Worm (Caenorhabditis elegans) whole organism, mixed stage, embryonic: ENCODE data around the gene pat-9.
A peak's percentile ranks its signal among the peaks of the same experiment; 100 is the strongest.

Source experiments
- bed-3 ChIP-seq: fragments of 200-800 bp; sonication (Bioruptor generic); optimal IDR thresholded peaks from 3 replicates; lab custom pipeline; 2018; ENCODE audit warnings: mild to moderate bottlenecking, missing genetic modification characterization, moderate library complexity, missing compliant biosample characterization
- blmp-1 ChIP-seq: fragments of 150-350 bp; optimal IDR thresholded peaks from 2 replicates; lab custom pipeline; 2014; ENCODE audit warnings: missing biosample characterization, missing genetic modification characterization
- ceh-39 ChIP-seq: fragments of 150-350 bp; optimal IDR thresholded peaks from 2 replicates; lab custom pipeline; 2014; ENCODE audit warnings: missing biosample characterization, missing genetic modification characterization
- ceh-43 ChIP-seq: fragments of 200-800 bp; sonication (Bioruptor generic); optimal IDR thresholded peaks from 2 replicates; lab custom pipeline; 2018; ENCODE audit warnings: mild to moderate bottlenecking, missing genetic modification characterization, moderate library complexity, missing compliant biosample characterization
- ceh-83 ChIP-seq: fragments of 200-800 bp; sonication (Bioruptor generic); optimal IDR thresholded peaks from 2 replicates; lab custom pipeline; 2018; ENCODE audit warnings: mild to moderate bottlenecking, missing genetic modification characterization, missing compliant biosample characterization
- ces-1 ChIP-seq: fragments of 150-350 bp; optimal IDR thresholded peaks from 2 replicates; lab custom pipeline; 2014; ENCODE audit warnings: missing biosample characterization, missing genetic modification reagents, missing genetic modification characterization
- cnd-1 ChIP-seq: fragments of 200-800 bp; sonication (Bioruptor generic); optimal IDR thresholded peaks from 2 replicates; lab custom pipeline; 2018; ENCODE audit warnings: mild to moderate bottlenecking, missing genetic modification characterization, missing compliant biosample characterization
- drap-1 ChIP-seq: fragments of 200-800 bp; sonication (Bioruptor generic); optimal IDR thresholded peaks from 3 replicates; lab custom pipeline; 2018; ENCODE audit warnings: mild to moderate bottlenecking, missing genetic modification characterization, missing compliant biosample characterization
- elt-1 ChIP-seq: sonication (generic microtip); optimal IDR thresholded peaks from 2 replicates; lab custom pipeline; 2017; ENCODE audit warnings: missing genetic modification characterization, mild to moderate bottlenecking, missing compliant biosample characterization, antibody characterized with exemption, moderate library complexity, borderline replicate concordance; ENCODE audit not compliant: insufficient read depth
- elt-3 ChIP-seq: fragments of 150-350 bp; optimal IDR thresholded peaks from 2 replicates; lab custom pipeline; 2014; ENCODE audit warnings: missing biosample characterization, missing genetic modification characterization
- flh-1 ChIP-seq: fragments of 200-800 bp; sonication (Bioruptor generic); optimal IDR thresholded peaks from 2 replicates; lab custom pipeline; 2018; ENCODE audit warnings: mild to moderate bottlenecking, missing genetic modification characterization, moderate library complexity, missing compliant biosample characterization
- ham-2 ChIP-seq: fragments of 200-800 bp; sonication (Bioruptor generic); optimal IDR thresholded peaks from 2 replicates; lab custom pipeline; 2018; ENCODE audit warnings: mild to moderate bottlenecking, missing genetic modification characterization, missing compliant biosample characterization
- hlh-1 ChIP-seq: fragments of 150-350 bp; optimal IDR thresholded peaks from 2 replicates; lab custom pipeline; 2014; ENCODE audit warnings: missing biosample characterization, missing genetic modification reagents, missing genetic modification characterization
- lin-32 ChIP-seq: fragments of 200-800 bp; sonication (Bioruptor generic); optimal IDR thresholded peaks from 2 replicates; lab custom pipeline; 2018; ENCODE audit warnings: mild to moderate bottlenecking, missing genetic modification characterization, missing compliant biosample characterization
- lsy-2 ChIP-seq: fragments of 150-350 bp; optimal IDR thresholded peaks from 2 replicates; lab custom pipeline; 2014; ENCODE audit warnings: missing biosample characterization, missing genetic modification characterization
- mab-5 ChIP-seq: fragments of 150-350 bp; optimal IDR thresholded peaks from 2 replicates; lab custom pipeline; 2014; ENCODE audit warnings: missing biosample characterization, missing genetic modification characterization
- mep-1 ChIP-seq: fragments of 150-350 bp; optimal IDR thresholded peaks from 2 replicates; lab custom pipeline; 2017; ENCODE audit warnings: missing biosample characterization, missing genetic modification reagents, missing genetic modification characterization, inconsistent platforms
- mls-2 ChIP-seq: sonication (generic microtip); optimal IDR thresholded peaks from 2 replicates; lab custom pipeline; 2016; ENCODE audit warnings: mild to moderate bottlenecking, missing genetic modification characterization, moderate library complexity, missing compliant biosample characterization
- nhr-12 ChIP-seq: fragments of 150-350 bp; optimal IDR thresholded peaks from 2 replicates; lab custom pipeline; 2014; ENCODE audit warnings: missing biosample characterization, missing genetic modification characterization
- nhr-2 ChIP-seq: fragments of 150-350 bp; optimal IDR thresholded peaks from 2 replicates; lab custom pipeline; 2014; ENCODE audit warnings: missing biosample characterization, missing genetic modification characterization
- nhr-237 ChIP-seq: fragments of 150-350 bp; optimal IDR thresholded peaks from 2 replicates; lab custom pipeline; 2014; ENCODE audit warnings: missing biosample characterization, missing genetic modification characterization
- nhr-28 ChIP-seq: fragments of 150-350 bp; optimal IDR thresholded peaks from 2 replicates; lab custom pipeline; 2014; ENCODE audit warnings: missing biosample characterization, missing genetic modification characterization
- nhr-76 ChIP-seq: sonication (generic microtip); optimal IDR thresholded peaks from 2 replicates; lab custom pipeline; 2017; ENCODE audit warnings: missing biosample characterization, missing genetic modification characterization
- pha-4 ChIP-seq: fragments of 150-350 bp; optimal IDR thresholded peaks from 2 replicates; lab custom pipeline; 2018; ENCODE audit warnings: missing biosample characterization, missing genetic modification reagents, missing genetic modification characterization
- sem-2 ChIP-seq: fragments of 200-800 bp; sonication (Bioruptor generic); optimal IDR thresholded peaks from 2 replicates; lab custom pipeline; 2018; ENCODE audit warnings: mild to moderate bottlenecking, missing genetic modification characterization, missing compliant biosample characterization
- snpc-4 ChIP-seq: fragments of 150-350 bp; optimal IDR thresholded peaks from 2 replicates; lab custom pipeline; 2014; ENCODE audit warnings: missing biosample characterization, missing genetic modification characterization
- sptf-1 ChIP-seq: sonication (generic microtip); optimal IDR thresholded peaks from 2 replicates; lab custom pipeline; 2017; ENCODE audit warnings: mild to moderate bottlenecking, missing genetic modification characterization, moderate library complexity, missing compliant biosample characterization
- tbx-8 ChIP-seq: fragments of 200-800 bp; sonication (Bioruptor generic); optimal IDR thresholded peaks from 2 replicates; lab custom pipeline; 2018; ENCODE audit warnings: mild to moderate bottlenecking, missing genetic modification characterization, moderate library complexity, missing compliant biosample characterization
- unc-120 ChIP-seq: sonication (generic microtip); optimal IDR thresholded peaks from 2 replicates; lab custom pipeline; 2017; ENCODE audit warnings: missing genetic modification characterization, missing compliant biosample characterization; ENCODE audit not compliant: poor library complexity, severe bottlenecking
- unc-39 ChIP-seq: fragments of 150-350 bp; optimal IDR thresholded peaks from 2 replicates; lab custom pipeline; 2014; ENCODE audit warnings: missing biosample characterization, missing genetic modification characterization
- unc-62 ChIP-seq: fragments of 150-350 bp; optimal IDR thresholded peaks from 2 replicates; lab custom pipeline; 2014; ENCODE audit warnings: missing biosample characterization, missing genetic modification reagents, missing genetic modification characterization
- zip-8 ChIP-seq: fragments of 150-350 bp; optimal IDR thresholded peaks from 2 replicates; lab custom pipeline; 2014; ENCODE audit warnings: missing biosample characterization, missing genetic modification characterization
- ztf-11 ChIP-seq: fragments of 150-350 bp; optimal IDR thresholded peaks from 2 replicates; lab custom pipeline; 2014; ENCODE audit warnings: missing biosample characterization, missing genetic modification characterization

The pat-9 gene

DNA sequence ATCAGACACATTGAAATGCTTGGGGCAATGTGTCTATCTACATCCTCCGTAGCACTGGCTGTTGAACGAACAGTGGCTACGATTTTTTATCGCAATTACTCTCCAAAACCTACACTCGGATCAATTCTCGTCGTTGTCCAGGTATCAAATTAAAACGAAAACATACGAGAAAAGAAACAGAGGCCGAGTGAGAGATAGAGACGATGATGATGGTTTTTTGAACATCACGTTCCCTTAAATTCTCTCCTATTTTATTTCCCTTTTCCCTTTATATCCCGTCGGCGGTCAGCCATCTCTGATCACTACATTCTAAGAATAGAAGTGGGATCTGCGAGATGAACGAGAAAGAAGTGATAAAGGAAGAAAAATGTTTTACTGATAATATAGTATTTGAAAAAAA is 22.7 kb downstream of the pat-9 start:
- TF ChIP-seq ham-2 (GFP tag; lab: Kevin White, UChicago), result no peak

DNA sequence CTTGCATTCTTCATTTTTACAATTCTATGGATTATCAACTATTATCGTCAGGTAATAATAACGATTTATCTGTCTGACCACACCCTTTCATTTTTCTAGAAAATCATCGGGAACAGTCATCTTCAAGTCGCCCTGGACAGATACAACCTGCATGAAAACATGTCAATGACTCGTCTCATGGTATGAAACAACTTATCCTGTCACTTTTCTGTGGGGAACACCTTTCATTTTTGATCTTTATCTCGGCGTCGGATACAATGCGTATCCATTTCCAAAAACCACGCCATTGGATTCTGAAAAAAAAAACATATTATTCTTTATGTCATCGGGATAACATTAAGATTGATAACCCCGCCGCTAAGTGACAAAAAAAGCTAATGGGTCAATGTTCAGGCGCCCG is 24.2 kb downstream of the pat-9 start:
- TF ChIP-seq lsy-2 (no peak), hlh-1 (tag; lab: Kevin White, UChicago) (no peak), ceh-43 (GFP tag; lab: Kevin White, UChicago) (no peak)

DNA sequence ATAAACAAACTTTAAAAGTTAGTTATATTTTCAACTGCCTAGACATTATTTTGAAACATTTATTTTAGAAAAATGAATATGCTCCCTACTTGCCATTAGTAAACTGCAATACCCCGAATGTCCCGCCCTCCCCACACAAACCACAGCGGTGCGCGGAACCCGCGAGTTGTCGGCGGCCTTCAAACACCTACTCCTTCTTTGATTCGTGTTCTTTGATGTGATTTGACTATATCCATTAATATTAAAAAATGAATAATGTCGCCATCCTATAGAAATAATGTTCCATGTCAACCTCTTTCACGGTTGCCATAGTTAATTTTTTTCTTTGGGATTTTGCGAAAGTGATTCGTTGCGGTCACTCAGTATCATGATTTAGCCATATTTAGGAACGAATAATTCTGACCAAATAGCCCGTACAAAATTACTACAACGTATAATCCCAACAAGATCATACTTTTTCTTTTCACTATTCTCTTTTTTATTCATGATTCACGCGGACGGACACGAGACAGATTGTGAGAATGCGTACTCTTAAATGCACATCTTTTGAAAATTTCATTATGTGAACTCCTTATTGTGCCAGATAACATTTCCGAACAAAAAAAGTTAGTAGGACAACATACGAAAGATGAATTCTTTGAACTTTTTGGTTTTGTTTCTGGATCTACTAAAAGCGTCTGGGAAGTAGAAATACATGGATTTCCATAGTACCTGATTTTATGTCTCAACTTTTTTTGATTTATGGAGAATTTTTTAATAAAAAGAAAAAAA is 28.0 kb downstream of the pat-9 start:
- TF ChIP-seq drap-1 (GFP tag; lab: Kevin White, UChicago), result no peak
- peak; percentile 2 for TF ChIP-seq ceh-39

DNA sequence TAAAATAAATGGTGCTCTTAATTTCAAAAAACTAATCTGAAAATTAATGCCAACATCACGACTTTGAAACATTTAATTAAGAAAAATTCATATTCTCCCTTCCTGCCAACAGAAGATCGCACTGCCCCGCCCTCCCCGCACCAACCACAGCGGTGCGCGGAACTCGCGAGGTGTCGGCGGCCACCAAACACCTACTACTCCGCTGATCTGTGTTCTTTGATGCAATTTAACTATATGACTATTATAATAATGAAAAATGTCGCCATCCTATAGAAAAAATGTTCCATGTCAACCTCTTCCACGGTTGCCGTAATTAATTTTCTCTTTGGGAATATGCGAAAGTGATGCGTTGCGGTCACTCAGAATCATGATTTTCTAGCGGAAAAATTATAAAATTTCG is 29.1 kb downstream of the pat-9 start:
- TF ChIP-seq tbx-8 (no peak), snpc-4 (tag; lab: Kevin White, UChicago) (no peak), nhr-12 (tag; lab: Kevin White, UChicago) (no peak), nhr-28 (tag; lab: Kevin White, UChicago) (no peak), ztf-11 (no peak), sem-2 (no peak), sptf-1 (tag; lab: Kevin White, UChicago) (no peak), mab-5 (tag; lab: Kevin White, UChicago) (no peak), elt-1 (tag; lab: Kevin White, UChicago) (no peak), cnd-1 (tag; lab: Kevin White, UChicago) (no peak), unc-39 (tag; lab: Kevin White, UChicago) (no peak), ceh-39 (no peak), ceh-83 (no peak)

DNA sequence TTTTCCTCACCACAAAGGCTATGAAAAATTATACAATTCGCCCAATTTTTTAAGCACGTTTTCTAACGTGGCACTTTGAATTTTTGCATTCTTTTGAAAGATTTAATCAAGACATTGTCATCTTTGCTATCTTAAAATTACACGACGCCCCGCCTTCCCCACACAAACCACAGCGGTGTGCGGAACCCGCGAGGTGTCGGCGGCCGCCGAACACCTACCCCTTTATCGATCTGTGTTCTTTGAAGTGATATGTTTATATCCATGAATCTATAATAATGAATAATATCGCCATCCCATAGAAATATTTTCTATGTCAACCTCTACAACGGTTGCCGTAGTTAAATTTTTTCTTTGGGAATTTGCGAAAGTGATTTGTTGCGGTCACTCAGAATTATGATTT is 29.7 kb downstream of the pat-9 start:
- no peak for TF ChIP-seq unc-120 (tag; lab: Kevin White, UChicago)
- TF ChIP-seq pha-4 (tag; lab: Kevin White, UChicago), result no peak
- no peak for TF ChIP-seq bed-3
- TF ChIP-seq snpc-4 (tag; lab: Kevin White, UChicago), result no peak
- no peak for TF ChIP-seq blmp-1 (tag; lab: Kevin White, UChicago)
- TF ChIP-seq ceh-43 (GFP tag; lab: Kevin White, UChicago), result no peak
- no peak for TF ChIP-seq lsy-2
- TF ChIP-seq tbx-8, result no peak
- TF ChIP-seq nhr-237 (tag; lab: Kevin White, UChicago), result no peak
- no peak for TF ChIP-seq ham-2 (GFP tag; lab: Kevin White, UChicago)
- no peak for TF ChIP-seq zip-8 (tag; lab: Kevin White, UChicago)
- TF ChIP-seq elt-3, result no peak
- no peak for TF ChIP-seq nhr-2 (tag; lab: Kevin White, UChicago)
- no peak for TF ChIP-seq ztf-11
- no peak for TF ChIP-seq ceh-83

DNA sequence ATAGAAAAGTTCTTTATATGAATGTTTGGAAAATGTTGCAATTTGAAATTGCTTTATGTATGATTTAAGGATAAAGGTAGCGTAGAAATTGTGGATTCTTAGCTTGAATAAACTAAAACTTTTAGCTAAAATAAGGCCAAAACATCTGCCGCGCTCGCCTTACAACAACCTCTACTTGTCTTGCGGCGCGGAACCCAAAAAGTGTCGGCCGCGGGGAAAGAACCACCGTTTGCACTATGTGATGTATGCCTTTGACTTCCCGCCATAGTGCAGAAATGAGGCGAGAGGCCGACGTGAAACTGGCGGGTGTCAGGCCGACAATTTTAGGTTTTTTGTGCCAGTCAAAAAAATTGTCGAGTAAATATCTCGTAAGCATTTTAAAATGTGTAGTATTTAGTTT is 35.2 kb downstream of the pat-9 start:
- TF ChIP-seq unc-62 (GFP tag; lab: Kevin White, UChicago) (no peak), blmp-1 (tag; lab: Kevin White, UChicago) (no peak), drap-1 (GFP tag; lab: Kevin White, UChicago) (no peak), mep-1 (tag; lab: Kevin White, UChicago) (no peak), ztf-11 (no peak), elt-1 (tag; lab: Kevin White, UChicago) (no peak), ces-1 (GFP tag; lab: Kevin White, UChicago) (no peak), mab-5 (tag; lab: Kevin White, UChicago) (no peak), mls-2 (tag; lab: Kevin White, UChicago) (no peak), nhr-76 (tag; lab: Kevin White, UChicago) (no peak), unc-120 (tag; lab: Kevin White, UChicago) (no peak), hlh-1 (tag; lab: Kevin White, UChicago) (no peak), cnd-1 (tag; lab: Kevin White, UChicago) (no peak), nhr-12 (tag; lab: Kevin White, UChicago) (no peak), flh-1 (GFP tag; lab: Kevin White, UChicago) (no peak), lin-32 (GFP tag; lab: Kevin White, UChicago) (no peak), nhr-237 (tag; lab: Kevin White, UChicago) (no peak)
